Worm (Caenorhabditis elegans) whole organism, L2 larva: ENCODE data around the gene ncx-7.

Experiments used
- C34F6.9 ChIP-seq: fragments of 150-350 bp; optimal IDR thresholded peaks from 2 replicates; lab custom pipeline; 2014; ENCODE audit warnings: missing biosample characterization, missing genetic modification characterization
- F13H6.1 ChIP-seq: sonication (generic microtip); optimal IDR thresholded peaks from 2 replicates; lab custom pipeline; 2016; ENCODE audit warnings: missing genetic modification characterization, missing compliant biosample characterization
- R02D3.7 ChIP-seq: fragments of 150-350 bp; optimal IDR thresholded peaks from 2 replicates; lab custom pipeline; 2014; ENCODE audit warnings: missing biosample characterization, missing genetic modification characterization
- aly-2 ChIP-seq: fragments of 150-350 bp; optimal IDR thresholded peaks from 2 replicates; lab custom pipeline; 2014; ENCODE audit warnings: missing biosample characterization, missing genetic modification characterization
- ama-1 ChIP-seq: fragments of 150-350 bp; optimal IDR thresholded peaks from 2 replicates; lab custom pipeline; 2018; ENCODE audit warnings: inconsistent platforms
- blmp-1 ChIP-seq: sonication (generic microtip); optimal IDR thresholded peaks from 2 replicates; lab custom pipeline; 2017; ENCODE audit warnings: missing genetic modification characterization, mild to moderate bottlenecking, missing compliant biosample characterization, antibody characterized with exemption, moderate library complexity; ENCODE audit not compliant: insufficient read depth
- ceh-16 ChIP-seq: fragments of 150-350 bp; optimal IDR thresholded peaks from 2 replicates; lab custom pipeline; 2014; ENCODE audit warnings: missing biosample characterization, missing genetic modification characterization
- crh-2 ChIP-seq: sonication (generic microtip); optimal IDR thresholded peaks from 2 replicates; lab custom pipeline; 2017; ENCODE audit warnings: missing biosample characterization, missing genetic modification characterization
- dmd-4 ChIP-seq: sonication (generic microtip); optimal IDR thresholded peaks from 2 replicates; lab custom pipeline; 2017; ENCODE audit warnings: missing biosample characterization, missing genetic modification characterization
- egl-27 ChIP-seq: sonication (generic microtip); optimal IDR thresholded peaks from 3 replicates; lab custom pipeline; 2017; ENCODE audit warnings: missing biosample characterization, missing genetic modification reagents, missing genetic modification characterization
- fos-1 ChIP-seq: fragments of 150-350 bp; optimal IDR thresholded peaks from 2 replicates; lab custom pipeline; 2014; ENCODE audit warnings: missing biosample characterization, missing genetic modification characterization
- gmeb-1 ChIP-seq: fragments of 150-350 bp; optimal IDR thresholded peaks from 2 replicates; lab custom pipeline; 2014; ENCODE audit warnings: missing biosample characterization, missing genetic modification characterization
- lin-11 ChIP-seq: fragments of 150-350 bp; sonication (generic microtip); optimal IDR thresholded peaks from 2 replicates; lab custom pipeline; 2014; ENCODE audit warnings: missing biosample characterization, missing genetic modification characterization, inconsistent platforms, mixed read lengths
- lin-13 ChIP-seq: fragments of 150-350 bp; optimal IDR thresholded peaks from 2 replicates; lab custom pipeline; 2014; ENCODE audit warnings: missing biosample characterization, missing genetic modification reagents, missing genetic modification characterization
- lin-39 ChIP-seq: fragments of 150-350 bp; optimal IDR thresholded peaks from 2 replicates; lab custom pipeline; 2014; ENCODE audit warnings: missing biosample characterization, missing genetic modification reagents, missing genetic modification characterization
- lsy-2 ChIP-seq, 2 experiments: fragments of 150-350 bp in 1 of 2; sonication (generic microtip) in 1 of 2; optimal IDR thresholded peaks; 2 replicates each; lab custom pipeline; 2014 to 2017; ENCODE audit warnings: missing biosample characterization in 2 of 2, missing genetic modification characterization in 2 of 2
- mab-5 ChIP-seq: fragments of 150-350 bp; optimal IDR thresholded peaks from 2 replicates; lab custom pipeline; 2014; ENCODE audit warnings: missing biosample characterization, missing genetic modification characterization
- nhr-10 ChIP-seq: sonication (generic microtip); optimal IDR thresholded peaks from 2 replicates; lab custom pipeline; 2017; ENCODE audit warnings: missing biosample characterization, missing genetic modification characterization
- nhr-12 ChIP-seq: fragments of 150-350 bp; optimal IDR thresholded peaks from 2 replicates; lab custom pipeline; 2014; ENCODE audit warnings: missing biosample characterization, missing genetic modification characterization
- nhr-129 ChIP-seq: fragments of 150-350 bp; optimal IDR thresholded peaks from 2 replicates; lab custom pipeline; 2014; ENCODE audit warnings: missing biosample characterization, missing genetic modification characterization
- nhr-21 ChIP-seq: fragments of 150-350 bp; optimal IDR thresholded peaks from 2 replicates; lab custom pipeline; 2014; ENCODE audit warnings: missing biosample characterization, missing genetic modification characterization
- nhr-237 ChIP-seq: fragments of 150-350 bp; optimal IDR thresholded peaks from 2 replicates; lab custom pipeline; 2014; ENCODE audit warnings: missing biosample characterization, missing genetic modification characterization
- nhr-25 ChIP-seq: fragments of 150-350 bp; sonication (generic microtip); optimal IDR thresholded peaks from 3 replicates; lab custom pipeline; 2014; ENCODE audit warnings: missing biosample characterization, missing genetic modification characterization
- nhr-6 ChIP-seq: fragments of 150-350 bp; optimal IDR thresholded peaks from 2 replicates; lab custom pipeline; 2014; ENCODE audit warnings: missing biosample characterization, missing genetic modification characterization
- nhr-77 ChIP-seq: fragments of 150-350 bp; optimal IDR thresholded peaks from 2 replicates; lab custom pipeline; 2014; ENCODE audit warnings: missing biosample characterization, missing genetic modification characterization
- peb-1 ChIP-seq: fragments of 150-350 bp; optimal IDR thresholded peaks from 2 replicates; lab custom pipeline; 2014; ENCODE audit warnings: missing biosample characterization, missing genetic modification characterization
- sem-4 ChIP-seq: fragments of 150-350 bp; optimal IDR thresholded peaks from 2 replicates; lab custom pipeline; 2014; ENCODE audit warnings: missing biosample characterization, missing genetic modification reagents, missing genetic modification characterization
- sma-3 ChIP-seq: sonication (generic microtip); optimal IDR thresholded peaks from 2 replicates; lab custom pipeline; 2016; ENCODE audit warnings: missing genetic modification reagents, missing genetic modification characterization, missing compliant biosample characterization
- sma-9 ChIP-seq, 2 experiments: fragments of 150-350 bp in 1 of 2; sonication (generic microtip) in 1 of 2; optimal IDR thresholded peaks; 2 replicates each; lab custom pipeline; 2014 to 2016; ENCODE audit warnings: missing genetic modification characterization in 2 of 2, mild to moderate bottlenecking in 1 of 2, missing biosample characterization in 1 of 2, missing compliant biosample characterization in 1 of 2, missing genetic modification reagents in 1 of 2, moderate library complexity in 1 of 2
- snpc-4 ChIP-seq: fragments of 150-350 bp; optimal IDR thresholded peaks from 2 replicates; lab custom pipeline; 2014; ENCODE audit warnings: missing biosample characterization, missing genetic modification characterization
- unc-39 ChIP-seq: fragments of 150-350 bp; optimal IDR thresholded peaks from 2 replicates; lab custom pipeline; 2014; ENCODE audit warnings: missing biosample characterization, missing genetic modification characterization
- unc-55 ChIP-seq: fragments of 150-350 bp; sonication (generic microtip); optimal IDR thresholded peaks from 3 replicates; lab custom pipeline; 2014; ENCODE audit warnings: missing biosample characterization, missing genetic modification reagents, missing genetic modification characterization

The ncx-7 gene

ce11 chrIII:9667591-9668265 lies 52.4 kb downstream of the ncx-7 start, which contains the start of gene C07A9.9 (continued):
- TF ChIP-seq lin-39 (tag; lab: Kevin White, UChicago) (no peak), sma-9 (GFP tag; optimal IDR thresholded peaks at IDR 0.05; lab: Kevin White, UChicago) (peak; percentile 75), sma-9 (tag; optimal IDR thresholded peaks at IDR 0.05; lab: Kevin White, UChicago) (no peak), R02D3.7 (tag; lab: Kevin White, UChicago) (no peak), lin-13 (GFP tag; lab: Kevin White, UChicago) (peak; percentile 29), ama-1 (no peak), dmd-4 (tag; lab: Kevin White, UChicago) (no peak), unc-39 (tag; lab: Kevin White, UChicago) (no peak), lsy-2 (tag; optimal IDR thresholded peaks at IDR 0.05; lab: Kevin White, UChicago) (peak; percentile 26 to 54), nhr-77 (no peak), nhr-12 (tag; lab: Kevin White, UChicago) (no peak), mab-5 (tag; lab: Kevin White, UChicago) (peak; percentile 36), egl-27 (tag; lab: Kevin White, UChicago) (peak; percentile 79), nhr-21 (tag; lab: Kevin White, UChicago) (peak; percentile 73), lin-11 (tag; lab: Kevin White, UChicago) (peak; percentile 43), ceh-16 (tag; lab: Kevin White, UChicago) (peak; percentile 54), peb-1 (no peak), C34F6.9 (tag; lab: Kevin White, UChicago) (peak; percentile 69), nhr-10 (tag; lab: Kevin White, UChicago) (no peak), snpc-4 (tag; lab: Kevin White, UChicago) (peak; percentile 52), F13H6.1 (peak; percentile 84), aly-2 (tag; lab: Kevin White, UChicago) (no peak), sma-3 (peak; percentile 51), nhr-129 (tag; lab: Kevin White, UChicago) (peak; percentile 80), nhr-25 (peak; percentile 61), crh-2 (tag; lab: Kevin White, UChicago) (peak; percentile 51)

ce11 chrIII:9666668-9667067 lies 53.4 kb downstream of the ncx-7 start:
- peak; percentile 67 for TF ChIP-seq fos-1 (tag; lab: Kevin White, UChicago)
- TF ChIP-seq R02D3.7 (tag; lab: Kevin White, UChicago), result no peak
- TF ChIP-seq unc-39 (tag; lab: Kevin White, UChicago), result no peak
- no peak for TF ChIP-seq crh-2 (tag; lab: Kevin White, UChicago)
- TF ChIP-seq sma-9 (GFP tag; optimal IDR thresholded peaks at IDR 0.05; lab: Kevin White, UChicago), result peak; percentile 64
- TF ChIP-seq sma-9 (tag; optimal IDR thresholded peaks at IDR 0.05; lab: Kevin White, UChicago), result no peak
- TF ChIP-seq sma-3, result no peak
- no peak for TF ChIP-seq lin-39 (tag; lab: Kevin White, UChicago)
- TF ChIP-seq nhr-237 (tag; lab: Kevin White, UChicago), result no peak
- TF ChIP-seq snpc-4 (tag; lab: Kevin White, UChicago), result no peak
- peak; percentile 88 for TF ChIP-seq blmp-1 (tag; lab: Kevin White, UChicago)
- peak; percentile 45 for TF ChIP-seq nhr-25
- TF ChIP-seq, all 48 proteins: peak for 4

ce11 chrIII:9666239-9666638 lies 53.9 kb downstream of the ncx-7 start:
- no peak for TF ChIP-seq mab-5 (tag; lab: Kevin White, UChicago)
- no peak for TF ChIP-seq ama-1
- TF ChIP-seq nhr-10 (tag; lab: Kevin White, UChicago), result no peak
- peak; percentile 59 for TF ChIP-seq nhr-129 (tag; lab: Kevin White, UChicago)
- peak; percentile 14 for TF ChIP-seq nhr-25
- TF ChIP-seq sma-3, result peak; percentile 55
- no peak for TF ChIP-seq nhr-237 (tag; lab: Kevin White, UChicago)
- TF ChIP-seq sma-9 (GFP tag; optimal IDR thresholded peaks at IDR 0.05; lab: Kevin White, UChicago), result peak; percentile 94
- no peak for TF ChIP-seq sma-9 (tag; optimal IDR thresholded peaks at IDR 0.05; lab: Kevin White, UChicago)
- TF ChIP-seq egl-27 (tag; lab: Kevin White, UChicago), result peak; percentile 18
- peak; percentile 15 for TF ChIP-seq sem-4 (tag; lab: Kevin White, UChicago)
- TF ChIP-seq nhr-6 (tag; lab: Kevin White, UChicago), result peak; percentile 20
- peak; percentile 18 for TF ChIP-seq gmeb-1 (tag; lab: Kevin White, UChicago)
- TF ChIP-seq lsy-2 (tag; optimal IDR thresholded peaks at IDR 0.05; lab: Kevin White, UChicago), result peak in 1 of 2 experiments; percentile 4
- TF ChIP-seq F13H6.1, result no peak
- peak; percentile 7 for TF ChIP-seq unc-55 (GFP tag; lab: Kevin White, UChicago)
- no peak for TF ChIP-seq fos-1 (tag; lab: Kevin White, UChicago)
- TF ChIP-seq, all 48 proteins: peak for 10
